Worm (Caenorhabditis elegans) whole organism, mixed stage, embryonic: ENCODE measurements around the gene ceh-86.

Experiments
- ceh-39 ChIP-seq: fragments of 150-350 bp; optimal IDR thresholded peaks from 2 replicates; lab custom pipeline; 2014; ENCODE audit warnings: missing biosample characterization, missing genetic modification characterization
- ceh-43 ChIP-seq: fragments of 200-800 bp; sonication (Bioruptor generic); optimal IDR thresholded peaks from 2 replicates; lab custom pipeline; 2018; ENCODE audit warnings: mild to moderate bottlenecking, missing genetic modification characterization, moderate library complexity, missing compliant biosample characterization
- ceh-83 ChIP-seq: fragments of 200-800 bp; sonication (Bioruptor generic); optimal IDR thresholded peaks from 2 replicates; lab custom pipeline; 2018; ENCODE audit warnings: mild to moderate bottlenecking, missing genetic modification characterization, missing compliant biosample characterization
- ces-1 ChIP-seq: fragments of 150-350 bp; optimal IDR thresholded peaks from 2 replicates; lab custom pipeline; 2014; ENCODE audit warnings: missing biosample characterization, missing genetic modification reagents, missing genetic modification characterization
- cnd-1 ChIP-seq: fragments of 200-800 bp; sonication (Bioruptor generic); optimal IDR thresholded peaks from 2 replicates; lab custom pipeline; 2018; ENCODE audit warnings: mild to moderate bottlenecking, missing genetic modification characterization, missing compliant biosample characterization
- drap-1 ChIP-seq: fragments of 200-800 bp; sonication (Bioruptor generic); optimal IDR thresholded peaks from 3 replicates; lab custom pipeline; 2018; ENCODE audit warnings: mild to moderate bottlenecking, missing genetic modification characterization, missing compliant biosample characterization
- elt-1 ChIP-seq: sonication (generic microtip); optimal IDR thresholded peaks from 2 replicates; lab custom pipeline; 2017; ENCODE audit warnings: missing genetic modification characterization, mild to moderate bottlenecking, missing compliant biosample characterization, antibody characterized with exemption, moderate library complexity, borderline replicate concordance; ENCODE audit not compliant: insufficient read depth
- elt-3 ChIP-seq: fragments of 150-350 bp; optimal IDR thresholded peaks from 2 replicates; lab custom pipeline; 2014; ENCODE audit warnings: missing biosample characterization, missing genetic modification characterization
- flh-1 ChIP-seq: fragments of 200-800 bp; sonication (Bioruptor generic); optimal IDR thresholded peaks from 2 replicates; lab custom pipeline; 2018; ENCODE audit warnings: mild to moderate bottlenecking, missing genetic modification characterization, moderate library complexity, missing compliant biosample characterization
- lin-13 ChIP-seq: fragments of 150-350 bp; optimal IDR thresholded peaks from 2 replicates; lab custom pipeline; 2014; ENCODE audit warnings: missing biosample characterization, missing genetic modification characterization
- lin-32 ChIP-seq: fragments of 200-800 bp; sonication (Bioruptor generic); optimal IDR thresholded peaks from 2 replicates; lab custom pipeline; 2018; ENCODE audit warnings: mild to moderate bottlenecking, missing genetic modification characterization, missing compliant biosample characterization
- lsy-2 ChIP-seq: fragments of 150-350 bp; optimal IDR thresholded peaks from 2 replicates; lab custom pipeline; 2014; ENCODE audit warnings: missing biosample characterization, missing genetic modification characterization
- mab-5 ChIP-seq: fragments of 150-350 bp; optimal IDR thresholded peaks from 2 replicates; lab custom pipeline; 2014; ENCODE audit warnings: missing biosample characterization, missing genetic modification characterization
- mep-1 ChIP-seq: fragments of 150-350 bp; optimal IDR thresholded peaks from 2 replicates; lab custom pipeline; 2017; ENCODE audit warnings: missing biosample characterization, missing genetic modification reagents, missing genetic modification characterization, inconsistent platforms
- mls-2 ChIP-seq: sonication (generic microtip); optimal IDR thresholded peaks from 2 replicates; lab custom pipeline; 2016; ENCODE audit warnings: mild to moderate bottlenecking, missing genetic modification characterization, moderate library complexity, missing compliant biosample characterization
- nhr-12 ChIP-seq: fragments of 150-350 bp; optimal IDR thresholded peaks from 2 replicates; lab custom pipeline; 2014; ENCODE audit warnings: missing biosample characterization, missing genetic modification characterization
- nhr-2 ChIP-seq: fragments of 150-350 bp; optimal IDR thresholded peaks from 2 replicates; lab custom pipeline; 2014; ENCODE audit warnings: missing biosample characterization, missing genetic modification characterization
- nhr-237 ChIP-seq: fragments of 150-350 bp; optimal IDR thresholded peaks from 2 replicates; lab custom pipeline; 2014; ENCODE audit warnings: missing biosample characterization, missing genetic modification characterization
- nhr-28 ChIP-seq: fragments of 150-350 bp; optimal IDR thresholded peaks from 2 replicates; lab custom pipeline; 2014; ENCODE audit warnings: missing biosample characterization, missing genetic modification characterization
- nhr-76 ChIP-seq: sonication (generic microtip); optimal IDR thresholded peaks from 2 replicates; lab custom pipeline; 2017; ENCODE audit warnings: missing biosample characterization, missing genetic modification characterization
- pha-4 ChIP-seq: fragments of 150-350 bp; optimal IDR thresholded peaks from 2 replicates; lab custom pipeline; 2018; ENCODE audit warnings: missing biosample characterization, missing genetic modification reagents, missing genetic modification characterization
- snpc-4 ChIP-seq: fragments of 150-350 bp; optimal IDR thresholded peaks from 2 replicates; lab custom pipeline; 2014; ENCODE audit warnings: missing biosample characterization, missing genetic modification characterization
- unc-120 ChIP-seq: sonication (generic microtip); optimal IDR thresholded peaks from 2 replicates; lab custom pipeline; 2017; ENCODE audit warnings: missing genetic modification characterization, missing compliant biosample characterization; ENCODE audit not compliant: poor library complexity, severe bottlenecking
- unc-39 ChIP-seq: fragments of 150-350 bp; optimal IDR thresholded peaks from 2 replicates; lab custom pipeline; 2014; ENCODE audit warnings: missing biosample characterization, missing genetic modification characterization
- unc-62 ChIP-seq: fragments of 150-350 bp; optimal IDR thresholded peaks from 2 replicates; lab custom pipeline; 2014; ENCODE audit warnings: missing biosample characterization, missing genetic modification reagents, missing genetic modification characterization
- zip-8 ChIP-seq: fragments of 150-350 bp; optimal IDR thresholded peaks from 2 replicates; lab custom pipeline; 2014; ENCODE audit warnings: missing biosample characterization, missing genetic modification characterization
- ztf-11 ChIP-seq: fragments of 150-350 bp; optimal IDR thresholded peaks from 2 replicates; lab custom pipeline; 2014; ENCODE audit warnings: missing biosample characterization, missing genetic modification characterization

Gene ceh-86

ce11 chrII:2454822-2455221 is 22.9 kb upstream of the ceh-86 start:
- no peak for TF ChIP-seq ces-1 (GFP tag; lab: Kevin White, UChicago)
- TF ChIP-seq mab-5 (tag; lab: Kevin White, UChicago): no peak
- no peak for TF ChIP-seq lsy-2 (tag; lab: Kevin White, UChicago)
- TF ChIP-seq nhr-237 (tag; lab: Kevin White, UChicago): peak; percentile 50
- TF ChIP-seq nhr-76 (tag; lab: Kevin White, UChicago): no peak
- TF ChIP-seq pha-4: peak; percentile 86
- TF ChIP-seq nhr-2 (tag; lab: Kevin White, UChicago): peak; percentile 59
- TF ChIP-seq, all 35 proteins: peak for 3

ce11 chrII:2452492-2452891 is 20.6 kb upstream of the ceh-86 start:
- TF ChIP-seq snpc-4 (tag; lab: Kevin White, UChicago) (no peak), lsy-2 (tag; lab: Kevin White, UChicago) (no peak), ztf-11 (tag; lab: Kevin White, UChicago) (no peak), ces-1 (GFP tag; lab: Kevin White, UChicago) (no peak), drap-1 (GFP tag; lab: Kevin White, UChicago) (no peak), ceh-43 (GFP tag; lab: Kevin White, UChicago) (no peak), nhr-12 (tag; lab: Kevin White, UChicago) (no peak), pha-4 (peak; percentile 27), elt-3 (tag; lab: Kevin White, UChicago) (no peak), ceh-83 (peak; percentile 23), zip-8 (no peak), lin-13 (tag; lab: Kevin White, UChicago) (no peak), cnd-1 (tag; lab: Kevin White, UChicago) (no peak), mep-1 (tag; lab: Kevin White, UChicago) (no peak), unc-120 (tag; lab: Kevin White, UChicago) (no peak), nhr-28 (tag; lab: Kevin White, UChicago) (no peak)

ce11 chrII:2450990-2451389 is 19.1 kb upstream of the ceh-86 start:
- peak; percentile 4 for TF ChIP-seq mls-2
- no peak for TF ChIP-seq nhr-2 (tag; lab: Kevin White, UChicago)
- TF ChIP-seq lsy-2 (tag; lab: Kevin White, UChicago): peak; percentile 1
- TF ChIP-seq mep-1 (tag; lab: Kevin White, UChicago): peak; percentile 42

- no peak for TF ChIP-seq mls-2
- no peak for TF ChIP-seq nhr-28 (tag; lab: Kevin White, UChicago)
- no peak for TF ChIP-seq flh-1 (GFP tag; lab: Kevin White, UChicago)
- no peak for TF ChIP-seq elt-1 (tag; lab: Kevin White, UChicago)
- no peak for TF ChIP-seq unc-62 (GFP tag; lab: Kevin White, UChicago)
- no peak for TF ChIP-seq lsy-2 (tag; lab: Kevin White, UChicago)
Observed at ce11 chrII:2446727-2447126, 14.9 kb upstream of the ceh-86 start.

- TF ChIP-seq nhr-76 (tag; lab: Kevin White, UChicago) (no peak), lin-13 (tag; lab: Kevin White, UChicago) (no peak), ceh-83 (peak; percentile 31), nhr-2 (tag; lab: Kevin White, UChicago) (no peak), cnd-1 (tag; lab: Kevin White, UChicago) (no peak)
Observed at ce11 chrII:2445164-2445563, 13.3 kb upstream of the ceh-86 start.

ce11 chrII:2442979-2443378 is 11.1 kb upstream of the ceh-86 start, which contains the start of gene vab-19:
Gene vab-19, plus strand, starts transcription at chrII:2443279.
- TF ChIP-seq unc-39 (tag; lab: Kevin White, UChicago): no peak
- no peak for TF ChIP-seq snpc-4 (tag; lab: Kevin White, UChicago)
- no peak for TF ChIP-seq ceh-39 (tag; lab: Kevin White, UChicago)
- no peak for TF ChIP-seq elt-1 (tag; lab: Kevin White, UChicago)
- TF ChIP-seq drap-1 (GFP tag; lab: Kevin White, UChicago): no peak
- no peak for TF ChIP-seq zip-8
- TF ChIP-seq lsy-2 (tag; lab: Kevin White, UChicago): no peak
- no peak for TF ChIP-seq nhr-28 (tag; lab: Kevin White, UChicago)
- TF ChIP-seq ces-1 (GFP tag; lab: Kevin White, UChicago): no peak
- TF ChIP-seq nhr-2 (tag; lab: Kevin White, UChicago): no peak
- TF ChIP-seq lin-32 (GFP tag; lab: Kevin White, UChicago): no peak
- no peak for TF ChIP-seq mls-2
- no peak for TF ChIP-seq ceh-43 (GFP tag; lab: Kevin White, UChicago)
- no peak for TF ChIP-seq nhr-237 (tag; lab: Kevin White, UChicago)
- TF ChIP-seq mep-1 (tag; lab: Kevin White, UChicago): no peak
